Worm (Caenorhabditis elegans): Measurements from ENCODE around the gene hlh-26.

- TF ChIP-seq hlh-8 (tag; optimal IDR thresholded peaks at IDR 0.05) = no peak
- no peak for TF ChIP-seq tbx-2 (tag; optimal IDR thresholded peaks at IDR 0.05)
- no peak for TF ChIP-seq ama-1 (optimal IDR thresholded peaks at IDR 0.05)
- no peak for TF ChIP-seq pat-9 (tag; optimal IDR thresholded peaks at IDR 0.05)
- no peak for TF ChIP-seq ets-4 (tag; optimal IDR thresholded peaks at IDR 0.05)
- no peak for TF ChIP-seq dve-1 (tag; optimal IDR thresholded peaks at IDR 0.05)
- TF ChIP-seq nfya-1 (tag; optimal IDR thresholded peaks at IDR 0.05) = no peak
Measured at ce11 chrII:5533642-5534041, at the start of gene hlh-26.

All from whole organism, late embryonic.